Worm (Caenorhabditis elegans) whole organism, midembryonic: ENCODE data around the gene Y43F8B.19.

Experiments
- T22C8.4 ChIP-seq: fragments of 200-800 bp; sonication (Bioruptor generic); IDR thresholded peaks from 2 replicates; pipeline ENCODE4 v1.3.6; 2022; ENCODE audit warnings: missing genetic modification characterization, missing compliant biosample characterization
- cog-1 ChIP-seq: sonication (generic microtip); optimal IDR thresholded peaks from 2 replicates; lab custom pipeline; 2016; ENCODE audit warnings: missing genetic modification characterization, missing compliant biosample characterization
- flt-1 ChIP-seq: fragments of 200-800 bp; sonication (Bioruptor generic); IDR thresholded peaks from 2 replicates; pipeline ENCODE4 v1.3.6; 2022; ENCODE audit warnings: missing genetic modification characterization, missing compliant biosample characterization
- klf-2 ChIP-seq: fragments of 200-800 bp; sonication (Bioruptor generic); conservative IDR thresholded peaks from 2 replicates; pipeline ENCODE4 v1.3.6; 2022; ENCODE audit warnings: missing genetic modification reagents, missing genetic modification characterization, missing compliant biosample characterization
- med-1 ChIP-seq: sonication (generic microtip); optimal IDR thresholded peaks from 2 replicates; lab custom pipeline; 2017; ENCODE audit warnings: missing genetic modification characterization, mild to moderate bottlenecking, missing compliant biosample characterization, antibody characterized with exemption, missing genetic modification reagents; ENCODE audit not compliant: insufficient read depth
- ref-1 ChIP-seq: fragments of 200-800 bp; sonication (Bioruptor generic); conservative IDR thresholded peaks from 2 replicates; pipeline ENCODE4 v1.3.6; 2022; ENCODE audit warnings: missing genetic modification reagents, missing genetic modification characterization, missing compliant biosample characterization
- tab-1 ChIP-seq: fragments of 200-800 bp; sonication (Bioruptor generic); IDR thresholded peaks from 2 replicates; pipeline ENCODE4 v1.3.6; 2022; ENCODE audit warnings: missing genetic modification characterization, missing compliant biosample characterization
- ztf-23 ChIP-seq: fragments of 200-800 bp; sonication (Bioruptor generic); IDR thresholded peaks from 2 replicates; pipeline ENCODE4 v1.3.6; 2022; ENCODE audit warnings: missing genetic modification reagents, missing genetic modification characterization, missing compliant biosample characterization
- ztf-29 ChIP-seq: fragments of 200-800 bp; sonication (Bioruptor generic); IDR thresholded peaks from 2 replicates; pipeline ENCODE4 v1.3.6; 2022; ENCODE audit warnings: missing genetic modification reagents, missing genetic modification characterization, missing compliant biosample characterization

Y43F8B.19 gene

ce11 chrV:19497087-19497486 is 15.0 kb downstream of the Y43F8B.19 start:
- TF ChIP-seq tab-1 (GFP tag; lab: Robert Waterston, UW) (no peak), T22C8.4 (GFP tag; lab: Robert Waterston, UW) (no peak), cog-1 (tag; lab: Kevin White, UChicago) (no peak)

- TF ChIP-seq tab-1 (GFP tag; lab: Robert Waterston, UW) (no peak), ztf-29 (GFP tag; lab: Robert Waterston, UW) (no peak), flt-1 (GFP tag; lab: Robert Waterston, UW) (no peak), klf-2 (no peak)
Measured at ce11 chrV:19495587-19495986, 16.5 kb downstream of the Y43F8B.19 start, which contains the start of gene scl-21. Gene scl-21 (minus strand): TSS chrV:19495687.

DNA sequence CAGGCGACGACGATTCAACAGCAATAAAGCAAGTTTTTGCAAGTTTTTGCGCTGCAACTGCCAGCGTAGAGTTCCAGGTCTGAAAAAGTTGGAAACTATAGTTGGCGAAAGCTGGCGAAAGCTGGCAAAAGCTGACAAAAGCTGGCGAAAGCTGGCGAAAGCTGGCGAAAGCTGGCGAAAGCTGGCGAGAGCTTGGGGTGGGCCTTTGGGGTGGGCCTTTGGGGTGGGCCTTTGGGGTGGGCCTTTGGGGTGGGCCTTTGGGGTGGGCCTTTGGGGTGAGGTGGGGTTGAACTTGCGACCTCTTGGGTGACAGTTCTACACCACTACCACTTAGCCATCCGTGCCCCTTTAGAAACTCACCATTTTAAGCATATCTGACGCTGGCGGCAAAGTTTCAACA is 17.0 kb downstream of the Y43F8B.19 start:
- TF ChIP-seq flt-1 (GFP tag; lab: Robert Waterston, UW), result no peak
- no peak for TF ChIP-seq ztf-29 (GFP tag; lab: Robert Waterston, UW)
- TF ChIP-seq klf-2, result no peak
- TF ChIP-seq cog-1 (tag; lab: Kevin White, UChicago), result no peak
- no peak for TF ChIP-seq T22C8.4 (GFP tag; lab: Robert Waterston, UW)

DNA sequence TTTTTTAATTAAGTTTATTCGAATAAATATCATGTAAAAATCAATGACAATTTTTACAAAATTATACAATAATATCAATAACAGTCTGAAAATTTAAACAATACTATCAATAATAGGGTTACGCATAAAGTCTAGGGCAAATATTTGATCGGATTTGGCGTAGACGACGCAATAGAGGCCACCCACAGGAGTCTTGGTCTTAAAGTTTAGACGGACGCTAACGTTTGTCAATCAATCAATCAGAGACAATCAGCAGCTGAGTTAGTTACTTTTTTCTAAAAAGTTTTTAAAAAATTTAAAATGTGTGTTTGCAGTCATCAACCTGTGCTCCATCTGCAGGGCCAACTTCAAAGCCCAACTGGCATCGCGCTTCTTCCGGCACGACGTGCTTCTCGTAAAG is 20.8 kb downstream of the Y43F8B.19 start, which contains the start of gene Y43F8B.29:
Gene Y43F8B.29, plus strand, starts transcription at position 301 of the 400 bp plus-strand sequence.
- TF ChIP-seq tab-1 (GFP tag; lab: Robert Waterston, UW) (no peak), cog-1 (tag; lab: Kevin White, UChicago) (no peak), med-1 (GFP tag; lab: Kevin White, UChicago) (no peak), ztf-23 (GFP tag; lab: Robert Waterston, UW) (no peak), ref-1 (GFP tag; lab: Robert Waterston, UW) (no peak), flt-1 (GFP tag; lab: Robert Waterston, UW) (no peak), ztf-29 (GFP tag; lab: Robert Waterston, UW) (no peak), T22C8.4 (GFP tag; lab: Robert Waterston, UW) (no peak), klf-2 (no peak)

DNA sequence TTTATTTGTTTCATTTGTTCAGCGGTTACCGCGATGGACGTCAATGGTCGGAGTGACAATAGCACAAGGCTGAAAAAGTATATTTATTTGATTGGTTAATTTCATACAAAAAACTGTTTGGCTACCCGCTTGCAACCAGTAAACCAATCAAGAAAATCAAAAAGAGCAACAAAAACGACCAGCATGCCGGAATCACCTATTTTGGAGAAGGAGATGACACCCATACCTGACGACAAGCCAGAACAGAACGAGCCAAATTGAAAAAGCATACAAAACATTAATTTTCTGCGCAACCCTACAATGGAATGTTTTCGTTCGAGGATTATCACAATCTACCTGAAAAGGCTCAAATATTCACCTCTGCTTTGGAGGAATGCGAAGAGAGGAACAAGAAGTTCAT is 21.6 kb downstream of the Y43F8B.19 start, which contains the start of gene Y43F8B.7:
Gene Y43F8B.7, plus strand, starts transcription at position 301 of the 400 bp plus-strand sequence.
- no peak for TF ChIP-seq ref-1 (GFP tag; lab: Robert Waterston, UW)
- no peak for TF ChIP-seq cog-1 (tag; lab: Kevin White, UChicago)
- TF ChIP-seq tab-1 (GFP tag; lab: Robert Waterston, UW), result no peak
- TF ChIP-seq flt-1 (GFP tag; lab: Robert Waterston, UW), result no peak
- no peak for TF ChIP-seq klf-2
- no peak for TF ChIP-seq ztf-23 (GFP tag; lab: Robert Waterston, UW)
- TF ChIP-seq med-1 (GFP tag; lab: Kevin White, UChicago), result no peak
- no peak for TF ChIP-seq ztf-29 (GFP tag; lab: Robert Waterston, UW)

- TF ChIP-seq ref-1 (GFP tag; lab: Robert Waterston, UW) (no peak), T22C8.4 (GFP tag; lab: Robert Waterston, UW) (no peak), klf-2 (no peak), ztf-23 (GFP tag; lab: Robert Waterston, UW) (no peak), cog-1 (tag; lab: Kevin White, UChicago) (no peak), ztf-29 (GFP tag; lab: Robert Waterston, UW) (no peak), flt-1 (GFP tag; lab: Robert Waterston, UW) (no peak), med-1 (GFP tag; lab: Kevin White, UChicago) (no peak), tab-1 (GFP tag; lab: Robert Waterston, UW) (no peak)
Measured at ce11 chrV:19485690-19486089, 26.4 kb downstream of the Y43F8B.19 start, which contains the start of gene Y43F8B.18. Gene Y43F8B.18 (plus strand): TSS chrV:19485990.

ce11 chrV:19485261-19485660 is 26.8 kb downstream of the Y43F8B.19 start, which contains the start of gene Y43F8B.28:
Gene Y43F8B.28 (plus strand): TSS chrV:19485319.
- TF ChIP-seq T22C8.4 (GFP tag; lab: Robert Waterston, UW), result no peak
- no peak for TF ChIP-seq cog-1 (tag; lab: Kevin White, UChicago)
- TF ChIP-seq ztf-23 (GFP tag; lab: Robert Waterston, UW), result no peak
- TF ChIP-seq flt-1 (GFP tag; lab: Robert Waterston, UW), result no peak
- no peak for TF ChIP-seq med-1 (GFP tag; lab: Kevin White, UChicago)
- TF ChIP-seq ref-1 (GFP tag; lab: Robert Waterston, UW), result no peak

DNA sequence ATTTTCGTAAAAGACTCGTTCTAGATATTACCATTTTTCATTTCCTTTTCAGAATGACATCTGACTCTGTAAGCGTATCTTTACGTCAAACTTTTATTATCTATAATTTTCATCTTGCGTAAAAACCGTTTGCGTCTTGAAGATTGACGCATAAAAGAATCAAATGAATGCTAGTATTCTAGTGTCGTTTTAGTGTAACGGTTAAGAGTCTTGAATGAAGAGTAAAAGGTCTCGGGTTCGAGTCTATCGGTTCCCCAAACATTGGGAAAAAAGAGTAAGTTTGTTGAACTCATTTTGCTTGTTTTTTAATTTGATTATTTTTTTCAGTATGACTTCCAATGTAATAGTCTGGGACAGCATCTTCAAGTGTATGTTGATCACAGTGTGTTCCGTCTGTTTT is 27.6 kb downstream of the Y43F8B.19 start, which contains the start of gene Y43F8B.17:
Gene Y43F8B.17, plus strand, starts transcription at position 215 of the 400 bp plus-strand sequence.
- no peak for TF ChIP-seq klf-2

DNA sequence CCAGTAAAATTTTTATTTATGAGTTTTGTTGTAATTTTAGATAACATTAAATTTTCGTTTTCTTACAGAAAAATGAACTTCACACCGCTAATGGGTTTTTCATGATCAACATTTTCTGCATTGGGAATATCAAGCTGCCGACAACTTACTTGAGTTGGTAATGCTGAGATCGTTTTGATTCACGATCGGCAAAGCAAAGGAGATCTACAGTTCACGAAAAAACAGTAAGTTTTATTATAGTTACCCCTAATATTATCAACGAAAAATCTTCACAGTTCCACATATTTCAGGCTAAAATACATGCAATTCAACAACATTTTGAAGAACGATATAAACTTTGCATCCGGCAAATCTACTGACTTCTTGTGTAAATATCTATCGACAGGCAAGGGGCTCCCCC is 29.6 kb downstream of the Y43F8B.19 start, which contains the start of gene Y43F8B.22:
Gene Y43F8B.22, plus strand, starts transcription at position 301 of the 400 bp plus-strand sequence.
- TF ChIP-seq klf-2 (no peak), cog-1 (tag; lab: Kevin White, UChicago) (no peak)

DNA sequence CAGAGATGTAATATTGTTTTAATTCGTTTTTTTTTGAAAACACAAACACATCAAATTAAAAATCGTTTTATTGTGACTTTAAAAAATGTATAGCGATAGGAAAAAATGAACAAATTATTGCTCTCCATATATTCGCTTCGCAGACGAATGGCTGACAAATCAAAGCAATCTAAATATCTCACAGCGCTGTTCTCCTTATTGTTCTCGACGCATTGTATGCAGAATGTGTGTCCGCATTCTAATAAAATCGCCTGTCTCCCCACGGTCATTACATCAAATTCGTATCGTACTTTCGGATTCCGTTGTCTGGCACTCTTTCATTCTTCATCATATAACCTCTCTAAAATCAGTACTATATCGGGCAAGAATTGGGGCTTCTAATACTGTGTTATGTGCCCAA is 34.3 kb downstream of the Y43F8B.19 start, which contains the start of gene Y43F8B.9:
Gene Y43F8B.9, plus strand, starts transcription at position 301 of the 400 bp plus-strand sequence.
- TF ChIP-seq ztf-29 (GFP tag; lab: Robert Waterston, UW) (no peak), flt-1 (GFP tag; lab: Robert Waterston, UW) (no peak), cog-1 (tag; lab: Kevin White, UChicago) (no peak), tab-1 (GFP tag; lab: Robert Waterston, UW) (no peak)

DNA sequence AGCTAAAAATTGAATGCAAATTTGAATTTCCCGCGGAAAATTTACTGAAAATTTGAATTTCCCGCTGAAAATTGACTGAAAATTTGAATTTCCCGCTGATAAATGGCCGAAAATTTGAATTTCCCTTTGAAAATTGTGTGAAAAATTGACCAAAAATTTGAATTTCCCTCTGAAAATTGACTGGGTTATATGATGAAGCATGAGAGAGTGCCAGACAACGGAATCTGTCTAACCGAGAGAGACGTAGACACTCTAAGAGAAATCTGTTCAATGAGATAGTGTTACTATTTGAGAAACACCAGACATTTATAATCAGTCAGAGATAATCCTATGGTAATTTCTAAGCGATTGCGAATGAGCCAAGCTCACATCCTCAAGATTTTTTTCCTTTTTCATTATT is 34.8 kb downstream of the Y43F8B.19 start:
- no peak for TF ChIP-seq flt-1 (GFP tag; lab: Robert Waterston, UW)
- TF ChIP-seq ztf-29 (GFP tag; lab: Robert Waterston, UW), result no peak
- TF ChIP-seq T22C8.4 (GFP tag; lab: Robert Waterston, UW), result no peak
- no peak for TF ChIP-seq klf-2
- no peak for TF ChIP-seq med-1 (GFP tag; lab: Kevin White, UChicago)
- TF ChIP-seq ztf-23 (GFP tag; lab: Robert Waterston, UW), result no peak
- TF ChIP-seq cog-1 (tag; lab: Kevin White, UChicago), result no peak
- no peak for TF ChIP-seq tab-1 (GFP tag; lab: Robert Waterston, UW)
